Worm (Caenorhabditis elegans) whole organism, mixed stage, embryonic: ENCODE results near the gene F29B9.8.

Experiments
- bed-3 ChIP-seq: fragments of 200-800 bp; sonication (Bioruptor generic); optimal IDR thresholded peaks from 3 replicates; lab custom pipeline; 2018; ENCODE audit warnings: mild to moderate bottlenecking, missing genetic modification characterization, moderate library complexity, missing compliant biosample characterization
- blmp-1 ChIP-seq: fragments of 150-350 bp; optimal IDR thresholded peaks from 2 replicates; lab custom pipeline; 2014; ENCODE audit warnings: missing biosample characterization, missing genetic modification characterization
- ceh-39 ChIP-seq: fragments of 150-350 bp; optimal IDR thresholded peaks from 2 replicates; lab custom pipeline; 2014; ENCODE audit warnings: missing biosample characterization, missing genetic modification characterization
- ceh-43 ChIP-seq: fragments of 200-800 bp; sonication (Bioruptor generic); optimal IDR thresholded peaks from 2 replicates; lab custom pipeline; 2018; ENCODE audit warnings: mild to moderate bottlenecking, missing genetic modification characterization, moderate library complexity, missing compliant biosample characterization
- ceh-83 ChIP-seq: fragments of 200-800 bp; sonication (Bioruptor generic); optimal IDR thresholded peaks from 2 replicates; lab custom pipeline; 2018; ENCODE audit warnings: mild to moderate bottlenecking, missing genetic modification characterization, missing compliant biosample characterization
- cnd-1 ChIP-seq: fragments of 200-800 bp; sonication (Bioruptor generic); optimal IDR thresholded peaks from 2 replicates; lab custom pipeline; 2018; ENCODE audit warnings: mild to moderate bottlenecking, missing genetic modification characterization, missing compliant biosample characterization
- drap-1 ChIP-seq: fragments of 200-800 bp; sonication (Bioruptor generic); optimal IDR thresholded peaks from 3 replicates; lab custom pipeline; 2018; ENCODE audit warnings: mild to moderate bottlenecking, missing genetic modification characterization, missing compliant biosample characterization
- elt-1 ChIP-seq: sonication (generic microtip); optimal IDR thresholded peaks from 2 replicates; lab custom pipeline; 2017; ENCODE audit warnings: missing genetic modification characterization, mild to moderate bottlenecking, missing compliant biosample characterization, antibody characterized with exemption, moderate library complexity, borderline replicate concordance; ENCODE audit not compliant: insufficient read depth
- elt-3 ChIP-seq: fragments of 150-350 bp; optimal IDR thresholded peaks from 2 replicates; lab custom pipeline; 2014; ENCODE audit warnings: missing biosample characterization, missing genetic modification characterization
- flh-1 ChIP-seq: fragments of 200-800 bp; sonication (Bioruptor generic); optimal IDR thresholded peaks from 2 replicates; lab custom pipeline; 2018; ENCODE audit warnings: mild to moderate bottlenecking, missing genetic modification characterization, moderate library complexity, missing compliant biosample characterization
- ham-2 ChIP-seq: fragments of 200-800 bp; sonication (Bioruptor generic); optimal IDR thresholded peaks from 2 replicates; lab custom pipeline; 2018; ENCODE audit warnings: mild to moderate bottlenecking, missing genetic modification characterization, missing compliant biosample characterization
- hlh-1 ChIP-seq: fragments of 150-350 bp; optimal IDR thresholded peaks from 2 replicates; lab custom pipeline; 2014; ENCODE audit warnings: missing biosample characterization, missing genetic modification reagents, missing genetic modification characterization
- lin-13 ChIP-seq: fragments of 150-350 bp; optimal IDR thresholded peaks from 2 replicates; lab custom pipeline; 2014; ENCODE audit warnings: missing biosample characterization, missing genetic modification characterization
- lin-32 ChIP-seq: fragments of 200-800 bp; sonication (Bioruptor generic); optimal IDR thresholded peaks from 2 replicates; lab custom pipeline; 2018; ENCODE audit warnings: mild to moderate bottlenecking, missing genetic modification characterization, missing compliant biosample characterization
- lsy-2 ChIP-seq: fragments of 150-350 bp; optimal IDR thresholded peaks from 2 replicates; lab custom pipeline; 2014; ENCODE audit warnings: missing biosample characterization, missing genetic modification characterization
- mab-5 ChIP-seq: fragments of 150-350 bp; optimal IDR thresholded peaks from 2 replicates; lab custom pipeline; 2014; ENCODE audit warnings: missing biosample characterization, missing genetic modification characterization
- mep-1 ChIP-seq: fragments of 150-350 bp; optimal IDR thresholded peaks from 2 replicates; lab custom pipeline; 2017; ENCODE audit warnings: missing biosample characterization, missing genetic modification reagents, missing genetic modification characterization, inconsistent platforms
- mls-2 ChIP-seq: sonication (generic microtip); optimal IDR thresholded peaks from 2 replicates; lab custom pipeline; 2016; ENCODE audit warnings: mild to moderate bottlenecking, missing genetic modification characterization, moderate library complexity, missing compliant biosample characterization
- nhr-12 ChIP-seq: fragments of 150-350 bp; optimal IDR thresholded peaks from 2 replicates; lab custom pipeline; 2014; ENCODE audit warnings: missing biosample characterization, missing genetic modification characterization
- nhr-2 ChIP-seq: fragments of 150-350 bp; optimal IDR thresholded peaks from 2 replicates; lab custom pipeline; 2014; ENCODE audit warnings: missing biosample characterization, missing genetic modification characterization
- nhr-237 ChIP-seq: fragments of 150-350 bp; optimal IDR thresholded peaks from 2 replicates; lab custom pipeline; 2014; ENCODE audit warnings: missing biosample characterization, missing genetic modification characterization
- nhr-28 ChIP-seq: fragments of 150-350 bp; optimal IDR thresholded peaks from 2 replicates; lab custom pipeline; 2014; ENCODE audit warnings: missing biosample characterization, missing genetic modification characterization
- nhr-76 ChIP-seq: sonication (generic microtip); optimal IDR thresholded peaks from 2 replicates; lab custom pipeline; 2017; ENCODE audit warnings: missing biosample characterization, missing genetic modification characterization
- pha-4 ChIP-seq: fragments of 150-350 bp; optimal IDR thresholded peaks from 2 replicates; lab custom pipeline; 2018; ENCODE audit warnings: missing biosample characterization, missing genetic modification reagents, missing genetic modification characterization
- sem-2 ChIP-seq: fragments of 200-800 bp; sonication (Bioruptor generic); optimal IDR thresholded peaks from 2 replicates; lab custom pipeline; 2018; ENCODE audit warnings: mild to moderate bottlenecking, missing genetic modification characterization, missing compliant biosample characterization
- snpc-4 ChIP-seq: fragments of 150-350 bp; optimal IDR thresholded peaks from 2 replicates; lab custom pipeline; 2014; ENCODE audit warnings: missing biosample characterization, missing genetic modification characterization
- sptf-1 ChIP-seq: sonication (generic microtip); optimal IDR thresholded peaks from 2 replicates; lab custom pipeline; 2017; ENCODE audit warnings: mild to moderate bottlenecking, missing genetic modification characterization, moderate library complexity, missing compliant biosample characterization
- tbx-8 ChIP-seq: fragments of 200-800 bp; sonication (Bioruptor generic); optimal IDR thresholded peaks from 2 replicates; lab custom pipeline; 2018; ENCODE audit warnings: mild to moderate bottlenecking, missing genetic modification characterization, moderate library complexity, missing compliant biosample characterization
- unc-120 ChIP-seq: sonication (generic microtip); optimal IDR thresholded peaks from 2 replicates; lab custom pipeline; 2017; ENCODE audit warnings: missing genetic modification characterization, missing compliant biosample characterization; ENCODE audit not compliant: poor library complexity, severe bottlenecking
- unc-39 ChIP-seq: fragments of 150-350 bp; optimal IDR thresholded peaks from 2 replicates; lab custom pipeline; 2014; ENCODE audit warnings: missing biosample characterization, missing genetic modification characterization
- zip-8 ChIP-seq: fragments of 150-350 bp; optimal IDR thresholded peaks from 2 replicates; lab custom pipeline; 2014; ENCODE audit warnings: missing biosample characterization, missing genetic modification characterization

The F29B9.8 gene

ce11 chrIV:4608661-4609060 lies 38.8 kb upstream of the F29B9.8 start:
- TF ChIP-seq zip-8 = no peak
- TF ChIP-seq snpc-4 (tag; lab: Kevin White, UChicago) = no peak
- no peak for TF ChIP-seq ceh-83
- TF ChIP-seq ceh-39 (tag; lab: Kevin White, UChicago) = no peak
- no peak for TF ChIP-seq nhr-76
- TF ChIP-seq tbx-8 (GFP tag; lab: Kevin White, UChicago) = no peak
- TF ChIP-seq cnd-1 (tag; lab: Kevin White, UChicago) = no peak
- TF ChIP-seq elt-3 = no peak
- no peak for TF ChIP-seq mep-1 (tag; lab: Kevin White, UChicago)
- no peak for TF ChIP-seq pha-4 (tag; lab: Kevin White, UChicago)
- TF ChIP-seq blmp-1 (tag; lab: Kevin White, UChicago) = no peak
- TF ChIP-seq drap-1 (GFP tag; lab: Kevin White, UChicago) = no peak
- no peak for TF ChIP-seq hlh-1 (tag; lab: Kevin White, UChicago)
- no peak for TF ChIP-seq nhr-237
- TF ChIP-seq nhr-28 = no peak
- TF ChIP-seq mls-2 (tag; lab: Kevin White, UChicago) = no peak
- TF ChIP-seq ham-2 (GFP tag; lab: Kevin White, UChicago) = no peak
- no peak for TF ChIP-seq nhr-12 (tag; lab: Kevin White, UChicago)
- TF ChIP-seq bed-3 (GFP tag; lab: Kevin White, UChicago) = no peak
- no peak for TF ChIP-seq lin-13 (tag; lab: Kevin White, UChicago)

- TF ChIP-seq zip-8 (no peak), ham-2 (GFP tag; lab: Kevin White, UChicago) (no peak), sem-2 (no peak)
These were observed 37.9 kb upstream of the F29B9.8 start, which contains the start of gene col-110 for ce11 chrIV:4609568-4609967. Gene col-110 (minus strand): TSS chrIV:4609668.

- TF ChIP-seq ceh-43 = no peak
- TF ChIP-seq mab-5 = no peak
- no peak for TF ChIP-seq cnd-1 (tag; lab: Kevin White, UChicago)
- TF ChIP-seq elt-1 (tag; lab: Kevin White, UChicago) = no peak
- TF ChIP-seq unc-39 (tag; lab: Kevin White, UChicago) = no peak
- TF ChIP-seq blmp-1 (tag; lab: Kevin White, UChicago) = no peak
- no peak for TF ChIP-seq nhr-76
- no peak for TF ChIP-seq ceh-39 (tag; lab: Kevin White, UChicago)
- TF ChIP-seq lin-32 (GFP tag; lab: Kevin White, UChicago) = no peak
- TF ChIP-seq nhr-28 = no peak
- TF ChIP-seq lsy-2 (tag; lab: Kevin White, UChicago) = no peak
- TF ChIP-seq hlh-1 (tag; lab: Kevin White, UChicago) = no peak
- no peak for TF ChIP-seq pha-4 (tag; lab: Kevin White, UChicago)
- TF ChIP-seq flh-1 (GFP tag; lab: Kevin White, UChicago) = no peak
These were observed 35.7 kb upstream of the F29B9.8 start for ce11 chrIV:4611740-4612139.

- no peak for TF ChIP-seq nhr-12 (tag; lab: Kevin White, UChicago)
- TF ChIP-seq blmp-1 (tag; lab: Kevin White, UChicago) = no peak
- TF ChIP-seq pha-4 (tag; lab: Kevin White, UChicago) = no peak
- no peak for TF ChIP-seq bed-3 (GFP tag; lab: Kevin White, UChicago)
- TF ChIP-seq, all 35 proteins: peak for 0
These were observed 34.9 kb upstream of the F29B9.8 start for ce11 chrIV:4612597-4612996.

ce11 chrIV:4613516-4613915 lies 34.0 kb upstream of the F29B9.8 start:
- TF ChIP-seq sptf-1 (tag; lab: Kevin White, UChicago) = no peak
- TF ChIP-seq bed-3 (GFP tag; lab: Kevin White, UChicago) = no peak
- no peak for TF ChIP-seq blmp-1 (tag; lab: Kevin White, UChicago)
- no peak for TF ChIP-seq lin-13 (tag; lab: Kevin White, UChicago)
- TF ChIP-seq unc-120 = no peak
- TF ChIP-seq pha-4 (tag; lab: Kevin White, UChicago) = no peak
- no peak for TF ChIP-seq elt-1 (tag; lab: Kevin White, UChicago)
- TF ChIP-seq nhr-2 (tag; lab: Kevin White, UChicago) = no peak
- TF ChIP-seq mab-5 = no peak
- no peak for TF ChIP-seq drap-1 (GFP tag; lab: Kevin White, UChicago)
- no peak for TF ChIP-seq ceh-39 (tag; lab: Kevin White, UChicago)
- TF ChIP-seq elt-3 = no peak
- no peak for TF ChIP-seq unc-39 (tag; lab: Kevin White, UChicago)
- TF ChIP-seq lsy-2 (tag; lab: Kevin White, UChicago) = no peak
- TF ChIP-seq tbx-8 (GFP tag; lab: Kevin White, UChicago) = no peak
- TF ChIP-seq snpc-4 (tag; lab: Kevin White, UChicago) = no peak
- no peak for TF ChIP-seq flh-1 (GFP tag; lab: Kevin White, UChicago)
- no peak for TF ChIP-seq lin-32 (GFP tag; lab: Kevin White, UChicago)
